Worm (Caenorhabditis elegans): ENCODE results near the gene srv-10.

The srv-10 gene

DNA sequence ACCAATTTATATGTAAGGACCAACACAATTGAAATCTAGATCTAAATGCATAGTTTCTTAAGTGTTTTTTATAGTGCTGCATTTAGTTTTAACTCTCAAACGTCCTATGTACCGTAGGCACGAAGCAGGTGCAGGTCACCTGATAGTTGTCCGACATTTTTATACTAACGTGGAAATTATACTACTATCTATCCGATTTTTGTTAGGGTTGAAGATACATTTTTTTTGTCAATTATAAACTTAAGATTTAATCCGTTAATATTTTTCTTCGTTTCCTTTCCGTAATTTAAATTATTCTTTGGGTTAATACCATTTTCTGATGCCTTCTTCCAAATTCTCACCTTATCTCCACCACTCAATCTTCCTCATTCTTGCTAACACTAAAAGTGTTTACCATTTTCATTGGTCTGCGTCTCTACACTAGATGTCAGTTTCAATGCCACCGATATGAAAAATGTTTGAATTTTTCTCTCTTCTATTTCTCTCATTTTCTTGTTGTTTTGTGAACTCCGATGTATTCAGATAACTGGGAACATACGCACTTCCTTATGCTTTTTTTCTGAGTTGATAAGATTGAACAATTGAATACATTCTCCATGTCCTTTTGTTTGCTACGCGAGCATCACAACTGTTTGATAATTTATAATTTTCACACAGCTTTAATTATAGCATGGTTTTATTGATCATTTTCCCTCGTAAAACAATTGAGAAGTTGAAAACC lies 21.7 kb downstream of the srv-10 start, which contains the start of gene Y2H9A.4 (continued):
- TF ChIP-seq pha-4 (tag; optimal IDR thresholded peaks at IDR 0.05), result peak; percentile 22

DNA sequence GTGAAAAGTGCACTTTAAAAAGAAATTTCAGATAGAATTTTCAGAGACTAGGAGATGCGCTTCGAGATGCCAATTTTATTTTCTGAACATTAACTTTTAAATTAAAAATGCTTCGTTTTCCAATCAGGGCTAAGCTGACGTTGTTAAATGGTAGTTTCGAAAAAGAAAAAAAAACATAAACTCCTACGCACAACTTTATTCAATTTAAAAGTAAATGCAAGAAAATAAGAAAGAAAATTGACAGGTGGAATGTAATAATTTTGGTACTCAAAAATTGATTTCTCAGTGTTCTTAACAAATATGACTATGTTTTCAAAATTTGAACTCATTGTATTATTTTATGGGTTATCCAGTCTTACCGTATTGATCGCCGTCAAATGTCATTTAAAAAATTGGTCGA lies 29.6 kb downstream of the srv-10 start, which contains the start of gene lurp-2:
Gene lurp-2, plus strand, starts transcription at position 301 of the 400 bp plus-strand sequence.
- TF ChIP-seq nhr-12 (tag; optimal IDR thresholded peaks at IDR 0.05) (no peak), ZK546.5 (tag; optimal IDR thresholded peaks at IDR 0.05) (no peak), elt-1 (tag; optimal IDR thresholded peaks at IDR 0.05) (no peak), jun-1 (tag; optimal IDR thresholded peaks at IDR 0.05) (no peak), lsy-12 (tag; optimal IDR thresholded peaks at IDR 0.05) (no peak), nhr-237 (tag; optimal IDR thresholded peaks at IDR 0.05) (no peak), nhr-67 (tag; optimal IDR thresholded peaks at IDR 0.05) (no peak), nhr-25 (tag; optimal IDR thresholded peaks at IDR 0.05) (no peak), R02D3.7 (tag; optimal IDR thresholded peaks at IDR 0.05) (no peak), nhr-43 (tag; optimal IDR thresholded peaks at IDR 0.05; ENCODE audit: poor library complexity, severe bottlenecking) (no peak), egl-27 (tag; optimal IDR thresholded peaks at IDR 0.05) (no peak), tbx-2 (tag; optimal IDR thresholded peaks at IDR 0.05) (no peak), pqm-1 (tag; optimal IDR thresholded peaks at IDR 0.05) (no peak), elt-2 (tag; optimal IDR thresholded peaks at IDR 0.05) (no peak), unc-39 (tag; optimal IDR thresholded peaks at IDR 0.05) (no peak), nhr-23 (tag; optimal IDR thresholded peaks at IDR 0.05) (no peak), nhr-76 (tag; optimal IDR thresholded peaks at IDR 0.05) (no peak), nhr-11 (tag; optimal IDR thresholded peaks at IDR 0.05) (no peak)

DNA sequence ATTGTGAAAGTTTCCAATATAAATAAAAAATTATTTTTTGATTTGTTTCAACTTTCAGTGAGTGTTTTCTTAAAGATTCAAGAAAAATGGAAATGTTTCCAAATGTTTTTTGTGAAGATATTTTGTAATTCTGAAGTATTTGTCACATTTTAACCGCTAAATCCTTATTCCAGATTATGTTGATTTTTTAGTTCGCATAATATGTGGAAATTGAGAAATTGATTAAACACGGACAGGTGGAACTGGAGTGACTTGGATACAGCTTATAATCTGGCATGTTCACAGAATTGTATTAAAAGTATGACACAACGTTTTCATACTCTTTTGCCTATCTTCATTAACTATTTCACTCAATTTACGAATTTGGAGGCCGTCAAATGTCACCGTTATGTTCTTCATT lies 31.7 kb downstream of the srv-10 start, which contains the start of gene lurp-3:
Gene lurp-3, plus strand, starts transcription at position 301 of the 400 bp plus-strand sequence.
- TF ChIP-seq nhr-67 (tag; optimal IDR thresholded peaks at IDR 0.05) (no peak), nhr-23 (tag; optimal IDR thresholded peaks at IDR 0.05) (no peak), nhr-28 (tag; optimal IDR thresholded peaks at IDR 0.05) (no peak), nhr-237 (tag; optimal IDR thresholded peaks at IDR 0.05) (no peak), fkh-2 (tag; optimal IDR thresholded peaks at IDR 0.05) (no peak), mml-1 (tag; optimal IDR thresholded peaks at IDR 0.05) (no peak), snpc-4 (tag; optimal IDR thresholded peaks at IDR 0.05) (no peak), fos-1 (tag; optimal IDR thresholded peaks at IDR 0.05) (no peak), aly-2 (tag; optimal IDR thresholded peaks at IDR 0.05) (no peak), unc-39 (tag; optimal IDR thresholded peaks at IDR 0.05) (no peak)

DNA sequence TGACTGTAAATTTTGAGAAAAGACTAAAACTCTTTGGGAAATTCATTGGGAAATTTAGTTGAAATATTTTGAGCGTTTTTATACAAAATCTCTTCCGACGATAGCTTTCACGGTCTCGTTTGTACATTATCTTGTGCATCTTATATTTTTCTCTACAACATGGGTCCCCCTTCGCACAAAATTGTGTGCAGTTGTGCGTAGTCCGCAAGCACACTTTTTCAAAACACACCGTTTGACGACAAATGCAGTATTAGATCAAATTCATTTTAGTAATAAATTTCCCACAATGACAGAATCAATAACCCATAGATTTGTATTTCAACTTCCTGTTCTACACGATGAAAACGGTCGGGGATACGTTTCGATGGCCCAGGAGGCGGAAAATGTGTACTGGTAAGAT lies 34.1 kb downstream of the srv-10 start, which contains the start of gene F25H9.2:
Gene F25H9.2, plus strand, starts transcription at position 226 of the 400 bp plus-strand sequence.
- TF ChIP-seq daf-12 (tag; optimal IDR thresholded peaks at IDR 0.05) (no peak), lin-15B (tag; optimal IDR thresholded peaks at IDR 0.05) (peak; percentile 20), elt-2 (tag; optimal IDR thresholded peaks at IDR 0.05) (peak; percentile 5), nhr-76 (tag; optimal IDR thresholded peaks at IDR 0.05) (no peak), hmg-11 (tag; optimal IDR thresholded peaks at IDR 0.05) (peak; percentile 39), mml-1 (tag; optimal IDR thresholded peaks at IDR 0.05) (no peak), fkh-10 (GFP tag; optimal IDR thresholded peaks at IDR 0.05) (no peak)

DNA sequence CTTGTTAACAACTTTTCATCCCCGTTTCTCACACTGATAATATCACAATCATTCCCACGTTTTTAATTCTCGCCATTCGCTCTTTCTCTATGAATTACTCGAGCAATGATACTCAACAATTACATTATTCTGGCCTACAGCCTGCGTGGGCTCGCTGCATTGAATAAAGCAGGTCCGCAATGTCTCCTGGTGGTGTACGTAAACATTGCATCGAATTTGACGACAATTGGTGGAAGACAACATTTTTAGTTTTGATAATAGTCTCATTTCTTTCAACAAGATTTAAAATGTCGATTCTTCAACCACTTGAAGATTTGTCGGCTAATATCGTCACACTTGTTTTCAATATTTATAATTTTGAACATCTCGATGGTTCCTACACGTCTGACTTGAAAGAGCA lies 35.6 kb downstream of the srv-10 start, which contains the start of gene bath-39:
Gene bath-39, plus strand, starts transcription at position 137 of the 400 bp plus-strand sequence.
- TF ChIP-seq ZK546.5 (tag; optimal IDR thresholded peaks at IDR 0.05) (no peak), lin-15B (tag; optimal IDR thresholded peaks at IDR 0.05) (peak; percentile 12), elt-2 (tag; optimal IDR thresholded peaks at IDR 0.05) (peak; percentile 1), sea-2 (GFP tag; optimal IDR thresholded peaks at IDR 0.05) (no peak), pha-4 (tag; optimal IDR thresholded peaks at IDR 0.05) (peak; percentile 27)

DNA sequence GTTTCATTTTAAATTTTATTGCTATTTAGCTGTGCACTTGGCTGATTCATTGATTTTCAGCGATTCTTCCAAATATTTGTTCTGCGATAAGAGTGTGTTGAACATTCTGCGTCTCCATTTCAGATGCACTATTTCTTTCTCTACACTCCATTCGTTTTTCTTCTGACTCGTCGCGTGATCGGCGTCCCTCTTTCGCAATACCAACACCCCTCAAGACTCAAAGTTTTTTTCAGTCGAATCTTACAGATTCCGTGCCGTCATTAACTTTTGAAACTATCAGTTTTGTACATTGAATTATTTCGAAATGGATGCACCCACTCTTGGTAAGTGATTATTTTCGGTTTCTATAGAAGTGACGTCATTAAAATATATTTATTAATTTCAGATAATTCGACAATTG lies 39.3 kb downstream of the srv-10 start, which contains the start of gene frm-10:
Gene frm-10, plus strand, starts transcription at position 234 of the 400 bp plus-strand sequence.
- TF ChIP-seq nhr-12 (tag; optimal IDR thresholded peaks at IDR 0.05) (no peak), fos-1 (tag; optimal IDR thresholded peaks at IDR 0.05) (no peak), fkh-10 (GFP tag; optimal IDR thresholded peaks at IDR 0.05) (no peak), elt-2 (tag; optimal IDR thresholded peaks at IDR 0.05) (peak; percentile 89), mdl-1 (tag; optimal IDR thresholded peaks at IDR 0.05) (no peak), unc-62 (GFP tag; optimal IDR thresholded peaks at IDR 0.05) (no peak), daf-12 (tag; optimal IDR thresholded peaks at IDR 0.05) (no peak), ZK546.5 (tag; optimal IDR thresholded peaks at IDR 0.05) (no peak), sea-2 (GFP tag; optimal IDR thresholded peaks at IDR 0.05) (no peak), nhr-77 (tag; optimal IDR thresholded peaks at IDR 0.05) (no peak), nhr-43 (tag; optimal IDR thresholded peaks at IDR 0.05; ENCODE audit: poor library complexity, severe bottlenecking) (peak; percentile 12), elt-1 (tag; optimal IDR thresholded peaks at IDR 0.05) (no peak), nhr-76 (tag; optimal IDR thresholded peaks at IDR 0.05) (no peak), pqm-1 (tag; optimal IDR thresholded peaks at IDR 0.05) (peak; percentile 100), pha-4 (tag; optimal IDR thresholded peaks at IDR 0.05) (peak; percentile 87), tbx-2 (tag; optimal IDR thresholded peaks at IDR 0.05) (no peak), nhr-11 (tag; optimal IDR thresholded peaks at IDR 0.05) (peak; percentile 31), nfya-1 (tag; optimal IDR thresholded peaks at IDR 0.05; ENCODE audit: insufficient read depth) (peak; percentile 67), ceh-82 (tag; optimal IDR thresholded peaks at IDR 0.05) (no peak), skn-1 (tag; optimal IDR thresholded peaks at IDR 0.05) (peak; percentile 28), unc-39 (tag; optimal IDR thresholded peaks at IDR 0.05) (no peak), ceh-28 (tag; optimal IDR thresholded peaks at IDR 0.05) (peak; percentile 68), lin-15B (tag; optimal IDR thresholded peaks at IDR 0.05) (peak; percentile 53), jun-1 (tag; optimal IDR thresholded peaks at IDR 0.05) (peak; percentile 28), nhr-237 (tag; optimal IDR thresholded peaks at IDR 0.05) (no peak), snpc-4 (tag; optimal IDR thresholded peaks at IDR 0.05) (peak; percentile 51), zag-1 (tag; optimal IDR thresholded peaks at IDR 0.05) (no peak)

All from whole organism, L3 larva.